Fruit fly (Drosophila melanogaster) Kc167 (cell line): ENCODE data around the gene Sf3b5.

Source experiments
- Sin3A ChIP-seq: fragments of >200 bp; optimal IDR thresholded peaks from 2 replicates; lab custom pipeline; 2018; ENCODE audit warnings: missing external identifiers
- psq ChIP-seq: fragments of >200 bp; optimal IDR thresholded peaks from 2 replicates; lab custom pipeline; 2017; ENCODE audit warnings: missing external identifiers

DNA sequence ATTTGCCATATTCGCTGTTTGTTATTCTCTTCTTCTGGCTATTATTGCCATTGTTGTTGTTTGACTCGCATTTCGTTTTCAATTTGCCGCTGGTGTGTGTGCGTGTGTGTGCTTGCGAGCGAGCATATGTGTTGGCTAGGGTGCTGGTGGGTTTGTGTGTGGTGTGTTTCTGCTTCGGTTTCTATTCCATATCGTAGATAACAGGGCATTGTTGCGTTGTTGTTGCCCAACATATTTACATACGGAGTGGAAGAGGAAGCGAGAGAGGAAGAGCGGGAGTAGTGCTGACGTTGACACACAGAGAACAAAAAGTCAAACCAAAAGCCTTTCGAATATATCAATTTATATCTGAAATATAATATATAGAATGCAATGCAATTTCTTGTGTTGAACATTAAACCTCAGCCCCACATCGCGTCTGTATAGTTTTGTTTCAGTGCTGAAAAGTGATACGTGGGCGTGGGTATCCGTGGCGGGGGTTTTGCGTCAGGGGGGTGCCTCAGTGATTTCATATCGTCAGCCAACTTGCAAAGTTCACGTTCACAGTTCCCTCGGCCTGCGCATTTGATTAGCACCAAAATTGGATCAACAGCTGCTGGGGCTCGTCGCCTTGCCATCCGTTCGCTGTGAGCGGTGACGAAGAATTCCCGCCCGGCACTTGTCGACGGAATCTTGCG lies 39.4 kb upstream of the Sf3b5 start:
- TF ChIP-seq psq (lab: Kevin White, UChicago): no peak
- TF ChIP-seq Sin3A (lab: Kevin White, UChicago): no peak
